Fruit fly (Drosophila melanogaster): Measurements from ENCODE around the gene ppk19.

ppk19 gene

DNA sequence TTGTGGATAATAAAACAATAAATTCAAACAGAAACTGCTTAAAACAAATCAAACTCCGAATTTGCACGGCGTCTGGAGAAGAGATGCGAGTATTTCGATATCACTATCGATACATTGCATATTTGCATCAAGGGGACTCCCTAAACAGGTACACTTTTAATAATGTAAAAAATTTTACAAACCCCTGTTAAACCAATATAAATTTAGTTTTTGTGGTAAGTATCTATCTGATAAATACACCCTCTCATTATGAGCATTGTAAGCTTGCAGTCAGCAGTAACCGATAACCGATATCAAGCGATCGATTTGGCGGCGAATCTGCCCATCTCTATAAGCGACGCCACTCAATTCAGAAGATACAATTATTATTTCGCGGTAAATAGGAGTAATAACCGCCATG is 3.1 kb downstream of the ppk19 start, which contains the start of the genes Bub3 and Cap-D2 (continued):
- no peak for TF ChIP-seq dan (GFP tag; IDR thresholded peaks at IDR 0.05)
- no peak for TF ChIP-seq CG43689 (GFP tag; IDR thresholded peaks at IDR 0.05)
- no peak for TF ChIP-seq jing (GFP tag; optimal IDR thresholded peaks at IDR 0.05)
- TF ChIP-seq Doc3 (GFP tag; IDR thresholded peaks at IDR 0.05; ENCODE audit: partially characterized antibody): peak; percentile 86
- TF ChIP-seq ranshi (GFP tag; IDR thresholded peaks at IDR 0.05): peak; percentile 69; the same call in 1 of the 2 replicates
- no peak for TF ChIP-seq sr (GFP tag; IDR thresholded peaks at IDR 0.05)
- TF ChIP-seq Ets65A (GFP tag): peak; percentile 97
- no peak for TF ChIP-seq CG15073 (GFP tag; optimal IDR thresholded peaks at IDR 0.05)
- TF ChIP-seq ttk (GFP tag; IDR thresholded peaks at IDR 0.05): no peak
- TF ChIP-seq Ets97D (GFP tag; optimal IDR thresholded peaks at IDR 0.05): peak; percentile 83
- no peak for TF ChIP-seq lbe (GFP tag; optimal IDR thresholded peaks at IDR 0.05)
- no peak for TF ChIP-seq CG5953 (GFP tag; IDR thresholded peaks at IDR 0.05)
- TF ChIP-seq kay (GFP tag; optimal IDR thresholded peaks at IDR 0.05): no peak
- TF ChIP-seq CG12744 (GFP tag; optimal IDR thresholded peaks at IDR 0.05): peak; percentile 53
- TF ChIP-seq wek (GFP tag; optimal IDR thresholded peaks at IDR 0.05): peak; percentile 99
- no peak for TF ChIP-seq CG2875 (GFP tag; optimal IDR thresholded peaks at IDR 0.05)
- no peak for TF ChIP-seq nau (GFP tag; optimal IDR thresholded peaks at IDR 0.05)
- peak; percentile 78 for TF ChIP-seq CG2129 (GFP tag; IDR thresholded peaks at IDR 0.05; ENCODE audit: partially characterized antibody)
- TF ChIP-seq lilli (GFP tag; optimal IDR thresholded peaks at IDR 0.05): peak; percentile 83
- peak; percentile 21 for TF ChIP-seq eyg (GFP tag; optimal IDR thresholded peaks at IDR 0.05)
- no peak for TF ChIP-seq emc (GFP tag; optimal IDR thresholded peaks at IDR 0.05)
- peak; percentile 73 for TF ChIP-seq lab (GFP tag; optimal IDR thresholded peaks at IDR 0.05)
- peak; percentile 27; the same call in 1 of the 2 replicates for TF ChIP-seq stc (GFP tag; IDR thresholded peaks at IDR 0.05)
- TF ChIP-seq tap (tag; optimal IDR thresholded peaks at IDR 0.05): peak; percentile 43
- peak; percentile 56 for TF ChIP-seq Camta (GFP tag; optimal IDR thresholded peaks at IDR 0.05)
- TF ChIP-seq kni (GFP tag; optimal IDR thresholded peaks at IDR 0.05): no peak
- peak; percentile 8; the same call in 1 of the 2 replicates for TF ChIP-seq CG4730 (GFP tag; IDR thresholded peaks at IDR 0.05)
- TF ChIP-seq rib (GFP tag; IDR thresholded peaks at IDR 0.05): peak; percentile 56; the same call in 1 of the 2 replicates
- TF ChIP-seq Awh (GFP tag; IDR thresholded peaks at IDR 0.05): no peak
- TF ChIP-seq gcm (GFP tag; optimal IDR thresholded peaks at IDR 0.05): peak; percentile 33
- TF ChIP-seq HLH54F (GFP tag; optimal IDR thresholded peaks at IDR 0.05): peak; percentile 72
- no peak for TF ChIP-seq lov (optimal IDR thresholded peaks at IDR 0.05)
- 0 out of 3 replicates have a peak, but pooled peaks have one; percentile 43 for TF ChIP-seq lov (GFP tag; IDR thresholded peaks at IDR 0.05)
- TF ChIP-seq CG15601 (tag; optimal IDR thresholded peaks at IDR 0.05): peak; percentile 50
- TF ChIP-seq ewg (GFP tag; optimal IDR thresholded peaks at IDR 0.05): peak; percentile 53
- peak; percentile 37 for TF ChIP-seq CG17802 (tag; optimal IDR thresholded peaks at IDR 0.05)
- TF ChIP-seq sug (tag; optimal IDR thresholded peaks at IDR 0.05): no peak
- TF ChIP-seq CG10462 (GFP tag; optimal IDR thresholded peaks at IDR 0.05): peak; percentile 35
- peak; percentile 82 for TF ChIP-seq ci (GFP tag; IDR thresholded peaks at IDR 0.05)
- TF ChIP-seq caup (GFP tag; optimal IDR thresholded peaks at IDR 0.05; ENCODE audit: severe bottlenecking): peak; percentile 33
- TF ChIP-seq Hr51 (GFP tag; optimal IDR thresholded peaks at IDR 0.05): peak in 1 of 2 experiments; percentile 70
- TF ChIP-seq Spps (tag; optimal IDR thresholded peaks at IDR 0.05): peak; percentile 59
- TF ChIP-seq CG18476 (GFP tag; optimal IDR thresholded peaks at IDR 0.05): peak; percentile 70
- peak; percentile 84 for TF ChIP-seq unc-4 (GFP tag; IDR thresholded peaks at IDR 0.05; ENCODE audit: partially characterized antibody)
- no peak for TF ChIP-seq Ravus (GFP tag; IDR thresholded peaks at IDR 0.05)
- no peak for TF ChIP-seq Doc2 (GFP tag; IDR thresholded peaks at IDR 0.05)
- TF ChIP-seq CG7372 (GFP tag; IDR thresholded peaks at IDR 0.05): peak; percentile 57
- TF ChIP-seq ERR (GFP tag; optimal IDR thresholded peaks at IDR 0.05): peak; percentile 41
- peak; percentile 67; the same call in 2 of the 3 replicates for TF ChIP-seq ken (GFP tag; IDR thresholded peaks at IDR 0.05)
- peak; percentile 58 for TF ChIP-seq Rfx (GFP tag; IDR thresholded peaks at IDR 0.05)
- no peak for TF ChIP-seq TFAM (GFP tag; optimal IDR thresholded peaks at IDR 0.05)

Data from whole organism, embryonic.